Worm (Caenorhabditis elegans) whole organism, mixed stage, embryonic: ENCODE data around the gene osm-6.

Experiments used
- ceh-39 ChIP-seq: fragments of 150-350 bp; optimal IDR thresholded peaks from 2 replicates; lab custom pipeline; 2014; ENCODE audit warnings: missing biosample characterization, missing genetic modification characterization
- ceh-83 ChIP-seq: fragments of 200-800 bp; sonication (Bioruptor generic); optimal IDR thresholded peaks from 2 replicates; lab custom pipeline; 2018; ENCODE audit warnings: mild to moderate bottlenecking, missing genetic modification characterization, missing compliant biosample characterization
- ces-1 ChIP-seq: fragments of 150-350 bp; optimal IDR thresholded peaks from 2 replicates; lab custom pipeline; 2014; ENCODE audit warnings: missing biosample characterization, missing genetic modification reagents, missing genetic modification characterization
- drap-1 ChIP-seq: fragments of 200-800 bp; sonication (Bioruptor generic); optimal IDR thresholded peaks from 3 replicates; lab custom pipeline; 2018; ENCODE audit warnings: mild to moderate bottlenecking, missing genetic modification characterization, missing compliant biosample characterization
- elt-1 ChIP-seq: sonication (generic microtip); optimal IDR thresholded peaks from 2 replicates; lab custom pipeline; 2017; ENCODE audit warnings: missing genetic modification characterization, mild to moderate bottlenecking, missing compliant biosample characterization, antibody characterized with exemption, moderate library complexity, borderline replicate concordance; ENCODE audit not compliant: insufficient read depth
- hlh-1 ChIP-seq: fragments of 150-350 bp; optimal IDR thresholded peaks from 2 replicates; lab custom pipeline; 2014; ENCODE audit warnings: missing biosample characterization, missing genetic modification reagents, missing genetic modification characterization
- lin-13 ChIP-seq: fragments of 150-350 bp; optimal IDR thresholded peaks from 2 replicates; lab custom pipeline; 2014; ENCODE audit warnings: missing biosample characterization, missing genetic modification characterization
- nhr-12 ChIP-seq: fragments of 150-350 bp; optimal IDR thresholded peaks from 2 replicates; lab custom pipeline; 2014; ENCODE audit warnings: missing biosample characterization, missing genetic modification characterization
- nhr-237 ChIP-seq: fragments of 150-350 bp; optimal IDR thresholded peaks from 2 replicates; lab custom pipeline; 2014; ENCODE audit warnings: missing biosample characterization, missing genetic modification characterization
- snpc-4 ChIP-seq: fragments of 150-350 bp; optimal IDR thresholded peaks from 2 replicates; lab custom pipeline; 2014; ENCODE audit warnings: missing biosample characterization, missing genetic modification characterization
- unc-39 ChIP-seq: fragments of 150-350 bp; optimal IDR thresholded peaks from 2 replicates; lab custom pipeline; 2014; ENCODE audit warnings: missing biosample characterization, missing genetic modification characterization
- zip-8 ChIP-seq: fragments of 150-350 bp; optimal IDR thresholded peaks from 2 replicates; lab custom pipeline; 2014; ENCODE audit warnings: missing biosample characterization, missing genetic modification characterization

DNA sequence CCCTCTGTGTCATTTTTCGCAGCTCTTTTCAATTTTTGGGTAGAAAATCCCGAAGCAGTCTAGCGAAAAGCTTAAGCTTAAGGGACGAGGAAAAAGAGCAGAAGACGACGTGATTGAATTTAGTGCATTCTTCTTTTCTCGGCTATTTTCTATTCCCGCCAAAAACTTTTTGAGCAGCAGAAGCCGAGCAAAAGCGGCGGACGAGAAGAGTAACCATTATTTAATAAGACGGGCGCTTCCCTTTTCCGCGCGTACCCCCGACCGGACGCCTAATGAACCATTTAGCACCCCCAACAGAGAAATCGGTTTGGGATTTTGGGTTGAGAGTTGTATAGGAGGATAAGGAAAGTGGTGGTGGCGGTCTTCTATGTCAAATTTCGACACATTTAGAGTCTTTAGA is 26.4 kb upstream of the osm-6 start:
- TF ChIP-seq ceh-39 (no peak), drap-1 (GFP tag; lab: Kevin White, UChicago) (no peak), ceh-83 (GFP tag; lab: Kevin White, UChicago) (no peak), nhr-237 (tag; lab: Kevin White, UChicago) (no peak), unc-39 (no peak), hlh-1 (tag; lab: Kevin White, UChicago) (no peak), lin-13 (tag; lab: Kevin White, UChicago) (no peak), zip-8 (tag; lab: Kevin White, UChicago) (no peak), nhr-12 (tag; lab: Kevin White, UChicago) (no peak), elt-1 (tag; lab: Kevin White, UChicago) (no peak), ces-1 (GFP tag; lab: Kevin White, UChicago) (peak; percentile 98), snpc-4 (no peak)
